Worm (Caenorhabditis elegans) whole organism, L4 larva: ENCODE measurements around the gene nhr-121.

Experiments used
- F37D6.2 ChIP-seq: sonication (generic microtip); optimal IDR thresholded peaks from 2 replicates; lab custom pipeline; 2016; ENCODE audit warnings: mild to moderate bottlenecking, missing genetic modification characterization, missing compliant biosample characterization
- F44E2.7 ChIP-seq: fragments of 200-800 bp; sonication (Bioruptor generic); IDR thresholded peaks from 2 replicates; pipeline ENCODE4 v2.1.2; 2022; ENCODE audit warnings: missing genetic modification characterization, missing compliant biosample characterization
- Y105C5A.15 ChIP-seq: fragments of 200-800 bp; sonication (Bioruptor generic); IDR thresholded peaks from 2 replicates; pipeline ENCODE4 v1.3.6; 2022; ENCODE audit warnings: missing genetic modification characterization, missing compliant biosample characterization
- Y75B8A.6 ChIP-seq: fragments of 200-800 bp; sonication (Bioruptor generic); IDR thresholded peaks from 2 replicates; pipeline ENCODE4 v1.3.6; 2022; ENCODE audit warnings: missing genetic modification reagents, missing genetic modification characterization, missing compliant biosample characterization
- ZK337.2 ChIP-seq: fragments of 200-800 bp; sonication (Bioruptor generic); IDR thresholded peaks from 2 replicates; pipeline ENCODE4 v1.3.6; 2022; ENCODE audit warnings: missing genetic modification reagents, missing genetic modification characterization, missing compliant biosample characterization
- aha-1 ChIP-seq: fragments of 150-350 bp; peaks from one replicate; lab custom pipeline; 2014; ENCODE audit warnings: missing biosample characterization, missing genetic modification characterization
- ama-1 ChIP-seq: fragments of 150-350 bp; optimal IDR thresholded peaks from 2 replicates; lab custom pipeline; 2014; ENCODE audit warnings: inconsistent platforms, mixed read lengths
- arid-1 ChIP-seq: fragments of 200-800 bp; sonication (Bioruptor generic); conservative IDR thresholded peaks from 2 replicates; pipeline ENCODE4 v1.3.6; 2022; ENCODE audit warnings: missing genetic modification reagents, missing genetic modification characterization, missing compliant biosample characterization
- ceh-32 ChIP-seq: sonication (generic microtip); optimal IDR thresholded peaks from 2 replicates; lab custom pipeline; 2016; ENCODE audit warnings: mild to moderate bottlenecking, missing genetic modification characterization, missing compliant biosample characterization; ENCODE audit not compliant: poor library complexity
- ceh-82 ChIP-seq: sonication (generic microtip); optimal IDR thresholded peaks from 2 replicates; lab custom pipeline; 2017; ENCODE audit warnings: missing biosample characterization, missing genetic modification characterization
- cey-2 ChIP-seq: sonication (generic microtip); optimal IDR thresholded peaks from 3 replicates; lab custom pipeline; 2017; ENCODE audit warnings: missing genetic modification characterization, mild to moderate bottlenecking, missing compliant biosample characterization, antibody characterized with exemption, borderline replicate concordance; ENCODE audit not compliant: insufficient read depth
- daf-12 ChIP-seq: fragments of 150-350 bp; optimal IDR thresholded peaks from 2 replicates; lab custom pipeline; 2014; ENCODE audit warnings: missing biosample characterization, missing genetic modification reagents, missing genetic modification characterization
- daf-8 ChIP-seq: fragments of 200-800 bp; sonication (Bioruptor generic); IDR thresholded peaks from 2 replicates; pipeline ENCODE4 v1.3.6; 2022; ENCODE audit warnings: missing genetic modification characterization, missing compliant biosample characterization
- dmd-9 ChIP-seq: fragments of 200-800 bp; sonication (Bioruptor generic); IDR thresholded peaks from 2 replicates; pipeline ENCODE4 v1.3.6; 2022; ENCODE audit warnings: missing genetic modification reagents, missing genetic modification characterization, missing compliant biosample characterization
- duxl-1 ChIP-seq: sonication (generic microtip); optimal IDR thresholded peaks from 2 replicates; lab custom pipeline; 2016; ENCODE audit warnings: mild to moderate bottlenecking, missing genetic modification characterization, moderate library complexity, missing compliant biosample characterization; ENCODE audit not compliant: poor library complexity
- dve-1 ChIP-seq: sonication (generic microtip); optimal IDR thresholded peaks from 2 replicates; lab custom pipeline; 2017; ENCODE audit warnings: antibody characterized with exemption, mild to moderate bottlenecking, missing genetic modification characterization, missing compliant biosample characterization; ENCODE audit not compliant: insufficient read depth
- egl-43 ChIP-seq: fragments of 200-800 bp; sonication (Bioruptor generic); IDR thresholded peaks from 2 replicates; pipeline ENCODE4 v1.3.6; 2022; ENCODE audit warnings: missing genetic modification reagents, missing genetic modification characterization, missing compliant biosample characterization
- fos-1 ChIP-seq: fragments of 150-350 bp; optimal IDR thresholded peaks from 2 replicates; lab custom pipeline; 2014; ENCODE audit warnings: missing biosample characterization, missing genetic modification characterization
- hlh-30 ChIP-seq: sonication (generic microtip); optimal IDR thresholded peaks from 2 replicates; lab custom pipeline; 2017; ENCODE audit warnings: antibody characterized with exemption, mild to moderate bottlenecking, missing genetic modification characterization, missing compliant biosample characterization; ENCODE audit not compliant: insufficient read depth
- hmg-1.1 ChIP-seq: fragments of 200-800 bp; sonication (Bioruptor generic); IDR thresholded peaks from 2 replicates; pipeline ENCODE4 v1.3.6; 2022; ENCODE audit warnings: missing genetic modification reagents, missing genetic modification characterization, missing compliant biosample characterization
- lim-7 ChIP-seq: fragments of 200-800 bp; sonication (Bioruptor generic); IDR thresholded peaks from 2 replicates; pipeline ENCODE4 v1.3.6; 2022; ENCODE audit warnings: missing genetic modification characterization, missing compliant biosample characterization
- lin-1 ChIP-seq: fragments of 200-800 bp; sonication (Bioruptor generic); IDR thresholded peaks from 2 replicates; pipeline ENCODE4 v1.3.6; 2022; ENCODE audit warnings: missing genetic modification reagents, missing genetic modification characterization, missing compliant biosample characterization
- lin-29 ChIP-seq: fragments of 200-800 bp; sonication (Bioruptor generic); IDR thresholded peaks from 2 replicates; pipeline ENCODE4 v1.3.6; 2022; ENCODE audit warnings: missing genetic modification reagents, missing genetic modification characterization, missing compliant biosample characterization
- lin-38 ChIP-seq: fragments of 200-800 bp; sonication (Bioruptor generic); IDR thresholded peaks from 2 replicates; pipeline ENCODE4 v1.3.6; 2022; ENCODE audit warnings: missing genetic modification reagents, missing genetic modification characterization, missing compliant biosample characterization
- lin-39 ChIP-seq: fragments of 150-350 bp; optimal IDR thresholded peaks from 2 replicates; lab custom pipeline; 2014; ENCODE audit warnings: missing biosample characterization, missing genetic modification reagents, missing genetic modification characterization
- lir-3 ChIP-seq: sonication (generic microtip); optimal IDR thresholded peaks from 2 replicates; lab custom pipeline; 2016; ENCODE audit warnings: mild to moderate bottlenecking, missing genetic modification characterization, missing compliant biosample characterization
- lsy-2 ChIP-seq, 2 experiments: fragments of 150-350 bp in 1 of 2; sonication (generic microtip) in 1 of 2; optimal IDR thresholded peaks; 2 replicates each; lab custom pipeline; 2014 to 2017; ENCODE audit warnings: missing biosample characterization in 2 of 2, missing genetic modification characterization in 2 of 2
- madf-5 ChIP-seq, 2 experiments: fragments of 200-800 bp; sonication (Bioruptor generic); IDR thresholded peaks; 2 replicates each; pipeline ENCODE4 v1.3.6; 2022; ENCODE audit warnings: missing compliant biosample characterization in 2 of 2, missing genetic modification characterization in 2 of 2
- mdl-1 ChIP-seq, 2 experiments: fragments of 150-350 bp in 1 of 2; sonication (generic microtip) in 1 of 2; optimal IDR thresholded peaks; 2 replicates each; lab custom pipeline; 2014 to 2017; ENCODE audit warnings: missing biosample characterization in 2 of 2, missing genetic modification characterization in 2 of 2
- mdt-29 ChIP-seq: fragments of 200-800 bp; sonication (Bioruptor generic); IDR thresholded peaks from 2 replicates; pipeline ENCODE4 v1.3.6; 2022; ENCODE audit warnings: missing genetic modification reagents, missing genetic modification characterization, missing compliant biosample characterization
- mep-1 ChIP-seq: fragments of 150-350 bp; sonication (generic microtip); optimal IDR thresholded peaks from 3 replicates; lab custom pipeline; 2014; ENCODE audit warnings: missing biosample characterization, missing genetic modification characterization
- nhr-10 ChIP-seq: fragments of 150-350 bp; optimal IDR thresholded peaks from 2 replicates; lab custom pipeline; 2014; ENCODE audit warnings: missing biosample characterization, missing genetic modification characterization
- nhr-111 ChIP-seq: fragments of 200-800 bp; sonication (Bioruptor generic); optimal IDR thresholded peaks from 2 replicates; lab custom pipeline; 2018; ENCODE audit warnings: mild to moderate bottlenecking, missing genetic modification characterization, missing compliant biosample characterization
- nhr-237 ChIP-seq: sonication (generic microtip); optimal IDR thresholded peaks from 2 replicates; lab custom pipeline; 2017; ENCODE audit warnings: missing biosample characterization, missing genetic modification characterization
- nhr-42 ChIP-seq: fragments of 200-800 bp; sonication (Bioruptor generic); IDR thresholded peaks from 2 replicates; pipeline ENCODE4 v1.3.6; 2022; ENCODE audit warnings: missing genetic modification characterization, missing compliant biosample characterization
- nhr-76 ChIP-seq: fragments of 150-350 bp; optimal IDR thresholded peaks from 2 replicates; lab custom pipeline; 2014; ENCODE audit warnings: missing biosample characterization, missing genetic modification characterization
- rbr-2 ChIP-seq: sonication (generic microtip); optimal IDR thresholded peaks from 2 replicates; lab custom pipeline; 2016; ENCODE audit warnings: missing genotype, missing genetic modification characterization, missing compliant biosample characterization
- saeg-2 ChIP-seq: fragments of 200-800 bp; sonication (Bioruptor generic); IDR thresholded peaks from 2 replicates; pipeline ENCODE4 v1.3.6; 2022; ENCODE audit warnings: missing genetic modification reagents, missing genetic modification characterization, missing compliant biosample characterization
- set-16 ChIP-seq: fragments of 200-800 bp; sonication (Bioruptor generic); IDR thresholded peaks from 2 replicates; pipeline ENCODE4 v1.3.6; 2022; ENCODE audit warnings: missing genetic modification reagents, missing genetic modification characterization, missing compliant biosample characterization
- snpc-4 ChIP-seq: fragments of 150-350 bp; optimal IDR thresholded peaks from 2 replicates; lab custom pipeline; 2014; ENCODE audit warnings: missing biosample characterization, missing genetic modification characterization
- spr-1 ChIP-seq: sonication (generic microtip); optimal IDR thresholded peaks from 2 replicates; lab custom pipeline; 2016; ENCODE audit warnings: mild to moderate bottlenecking, missing genetic modification characterization, missing compliant biosample characterization
- spr-3 ChIP-seq: fragments of 200-800 bp; sonication (Bioruptor generic); optimal IDR thresholded peaks from 2 replicates; lab custom pipeline; 2018; ENCODE audit warnings: mild to moderate bottlenecking, missing genetic modification characterization, missing compliant biosample characterization
- tag-97 ChIP-seq: fragments of 200-800 bp; sonication (Bioruptor generic); IDR thresholded peaks from 2 replicates; pipeline ENCODE4 v1.3.6; 2022; ENCODE audit warnings: missing genetic modification characterization, missing compliant biosample characterization
- tra-1 ChIP-seq: fragments of 200-800 bp; sonication (Bioruptor generic); IDR thresholded peaks from 2 replicates; pipeline ENCODE4 v1.3.6; 2022; ENCODE audit warnings: missing genetic modification reagents, missing genetic modification characterization, missing compliant biosample characterization
- unc-62 ChIP-seq, 3 experiments: fragments of 150-350 bp in 1 of 3; sonication (generic microtip); optimal IDR thresholded peaks in 2 of 3; peaks in 1 of 3; 1 replicate in 1 of 3; 2 replicates in 2 of 3; lab custom pipeline; 2014 to 2017; ENCODE audit warnings: missing biosample characterization in 3 of 3, missing genetic modification characterization in 3 of 3, missing genetic modification reagents in 3 of 3, missing genotype in 1 of 3
- zag-1 ChIP-seq: fragments of 150-350 bp; optimal IDR thresholded peaks from 2 replicates; lab custom pipeline; 2014; ENCODE audit warnings: missing biosample characterization, missing genetic modification characterization
- zfp-3 ChIP-seq: fragments of 200-800 bp; sonication (Bioruptor generic); conservative IDR thresholded peaks from 2 replicates; pipeline ENCODE4 v1.3.6; 2022; ENCODE audit warnings: missing genetic modification reagents, missing genetic modification characterization, missing compliant biosample characterization
- zip-11 ChIP-seq: fragments of 200-800 bp; sonication (Bioruptor generic); IDR thresholded peaks from 2 replicates; pipeline ENCODE4 v1.3.6; 2022; ENCODE audit warnings: missing genetic modification characterization, missing compliant biosample characterization
- ztf-7 ChIP-seq: fragments of 150-350 bp; optimal IDR thresholded peaks from 2 replicates; lab custom pipeline; 2014; ENCODE audit warnings: missing biosample characterization, missing genetic modification characterization

The nhr-121 gene

ce11 chrIII:2401126-2402123 is 53.2 kb downstream of the nhr-121 start, which contains the start of the genes cic-1 and strm-1:
Gene cic-1, minus strand, starts transcription at chrIII:2401221.
Gene strm-1, plus strand, starts transcription at chrIII:2402070.
- TF ChIP-seq unc-62 (GFP tag; optimal IDR thresholded peaks at IDR 0.05 in 1 of 2; lab: Kevin White, UChicago) (peak in 1 of 2 experiments; percentile 4), unc-62 (tag; optimal IDR thresholded peaks at IDR 0.05; lab: Kevin White, UChicago) (no peak), daf-8 (GFP tag; lab: Robert Waterston, UW) (no peak), saeg-2 (GFP tag; lab: Robert Waterston, UW) (no peak), duxl-1 (no peak), F44E2.7 (no peak), madf-5 (GFP tag; IDR thresholded peaks at IDR 0.05; lab: Robert Waterston, UW) (no peak), aha-1 (tag; lab: Kevin White, UChicago) (peak; percentile 93), spr-3 (no peak), dve-1 (tag; lab: Kevin White, UChicago) (peak; percentile 26), nhr-76 (tag; lab: Kevin White, UChicago) (no peak), lin-1 (GFP tag; lab: Robert Waterston, UW) (no peak), lin-29 (no peak), rbr-2 (tag; lab: Kevin White, UChicago) (no peak), spr-1 (no peak), egl-43 (GFP tag; lab: Robert Waterston, UW) (no peak), lin-39 (no peak), nhr-10 (tag; lab: Kevin White, UChicago) (no peak), hlh-30 (tag; lab: Kevin White, UChicago) (peak; percentile 25), zip-11 (no peak), mdt-29 (GFP tag; lab: Robert Waterston, UW) (no peak), hmg-1.1 (GFP tag; lab: Robert Waterston, UW) (no peak), mdl-1 (tag; optimal IDR thresholded peaks at IDR 0.05; lab: Kevin White, UChicago) (no peak), nhr-42 (GFP tag; lab: Robert Waterston, UW) (no peak), lir-3 (tag; lab: Kevin White, UChicago) (no peak), nhr-237 (tag; lab: Kevin White, UChicago) (no peak), set-16 (GFP tag; lab: Robert Waterston, UW) (no peak), nhr-111 (GFP tag; lab: Kevin White, UChicago) (no peak), mep-1 (tag; lab: Kevin White, UChicago) (peak; percentile 38), cey-2 (tag; lab: Kevin White, UChicago) (no peak), arid-1 (GFP tag; lab: Robert Waterston, UW) (no peak), ama-1 (lab: Kevin White, UChicago) (no peak), F37D6.2 (tag; lab: Kevin White, UChicago) (no peak), lin-38 (GFP tag; lab: Robert Waterston, UW) (peak; percentile 51), dmd-9 (GFP tag; lab: Robert Waterston, UW) (no peak), snpc-4 (tag; lab: Kevin White, UChicago) (no peak), lsy-2 (tag; optimal IDR thresholded peaks at IDR 0.05; lab: Kevin White, UChicago) (peak in 1 of 2 experiments; percentile 80), Y75B8A.6 (GFP tag; lab: Robert Waterston, UW) (no peak), zfp-3 (GFP tag; lab: Robert Waterston, UW) (no peak), ZK337.2 (no peak), zag-1 (no peak), tag-97 (GFP tag; lab: Robert Waterston, UW) (no peak), ceh-32 (tag; lab: Kevin White, UChicago) (no peak), ceh-82 (tag; lab: Kevin White, UChicago) (no peak), fos-1 (tag; lab: Kevin White, UChicago) (no peak), tra-1 (GFP tag; lab: Robert Waterston, UW) (no peak), daf-12 (tag; lab: Kevin White, UChicago) (no peak), lim-7 (GFP tag; lab: Robert Waterston, UW) (no peak), Y105C5A.15 (GFP tag; lab: Robert Waterston, UW) (no peak), ztf-7 (tag; lab: Kevin White, UChicago) (no peak)
